Worm (Caenorhabditis elegans): ENCODE results near the gene F53H4.2.

DNA sequence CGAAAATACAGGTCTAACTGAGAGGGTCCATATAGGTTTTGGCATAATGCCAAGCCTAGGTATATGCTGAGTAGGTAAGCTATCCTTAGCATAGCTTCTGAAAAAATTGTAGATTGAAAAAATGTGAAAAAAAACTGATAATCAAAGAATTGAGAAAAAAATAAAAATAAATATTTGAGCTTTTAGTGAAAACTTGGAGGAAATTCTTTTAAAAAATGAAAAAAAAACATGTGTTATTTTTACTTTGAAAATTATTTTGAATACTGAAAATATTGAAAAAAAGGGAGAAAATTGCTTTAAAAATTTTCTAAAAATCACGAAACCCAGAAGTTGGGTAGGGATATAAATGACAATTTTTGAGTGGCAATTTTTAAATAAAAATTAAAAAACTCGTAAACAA, 30.5 kb downstream of the F53H4.2 start, which contains the start of gene F53H4.3:
- TF ChIP-seq egl-13 (tag; optimal IDR thresholded peaks at IDR 0.05) (no peak), mdl-1 (tag; optimal IDR thresholded peaks at IDR 0.05) (no peak), ama-1 (optimal IDR thresholded peaks at IDR 0.05) (no peak)
